Fruit fly (Drosophila melanogaster): ENCODE results near the gene p38b.
A peak's percentile ranks its signal among the peaks of the same experiment; 100 is the strongest.

The p38b gene

dm6 chr2L:13780109-13780947 is at the start of gene p38b, which contains the start of gene CG9008:
p38b (plus strand) TSS chr2L:13780689.
CG9008 (minus strand) TSS chr2L:13780165.
- TF ChIP-seq noc (tag; optimal IDR thresholded peaks at IDR 0.05): peak; percentile 92

DNA sequence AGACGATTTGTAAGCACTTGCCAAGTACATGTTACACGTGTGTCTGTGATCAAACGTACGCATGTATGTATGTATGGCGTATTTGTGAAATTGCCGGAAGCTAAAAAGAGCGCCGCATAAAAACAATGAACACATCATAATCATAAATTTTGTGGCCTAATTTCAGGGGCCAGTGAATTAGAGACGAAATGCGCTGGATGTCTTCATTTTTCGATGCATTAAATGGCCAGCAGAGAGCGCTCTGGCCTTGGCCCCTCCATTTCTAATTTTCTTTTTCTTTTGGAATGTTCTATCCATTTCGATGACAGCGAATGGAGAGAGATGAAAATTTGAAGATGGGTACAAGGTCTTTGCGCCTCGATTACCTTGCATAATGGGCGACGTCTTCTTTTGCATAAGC is 48.2 kb upstream of the p38b start:
- TF ChIP-seq noc (tag; optimal IDR thresholded peaks at IDR 0.05): no peak

- no peak for TF ChIP-seq noc (tag; optimal IDR thresholded peaks at IDR 0.05)
These were observed 44.7 kb upstream of the p38b start, which contains the start of gene nur for dm6 chr2L:13735838-13736237. nur (plus strand) TSS chr2L:13736138.

dm6 chr2L:13746652-13747051 is 33.8 kb upstream of the p38b start, which contains the start of gene TM9SF4:
TM9SF4 (plus strand) TSS chr2L:13746952.
- no peak for TF ChIP-seq noc (tag; optimal IDR thresholded peaks at IDR 0.05)

dm6 chr2L:13763144-13763543 is 17.3 kb upstream of the p38b start:
- TF ChIP-seq noc (tag; optimal IDR thresholded peaks at IDR 0.05): no peak

- no peak for TF ChIP-seq noc (tag; optimal IDR thresholded peaks at IDR 0.05)
These were observed 9.6 kb upstream of the p38b start for dm6 chr2L:13770884-13771283.

- no peak for TF ChIP-seq noc (tag; optimal IDR thresholded peaks at IDR 0.05)
These were observed 6.8 kb upstream of the p38b start, which contains the start of gene CG43376 for dm6 chr2L:13773697-13774096. CG43376 (plus strand) TSS chr2L:13773997.

DNA sequence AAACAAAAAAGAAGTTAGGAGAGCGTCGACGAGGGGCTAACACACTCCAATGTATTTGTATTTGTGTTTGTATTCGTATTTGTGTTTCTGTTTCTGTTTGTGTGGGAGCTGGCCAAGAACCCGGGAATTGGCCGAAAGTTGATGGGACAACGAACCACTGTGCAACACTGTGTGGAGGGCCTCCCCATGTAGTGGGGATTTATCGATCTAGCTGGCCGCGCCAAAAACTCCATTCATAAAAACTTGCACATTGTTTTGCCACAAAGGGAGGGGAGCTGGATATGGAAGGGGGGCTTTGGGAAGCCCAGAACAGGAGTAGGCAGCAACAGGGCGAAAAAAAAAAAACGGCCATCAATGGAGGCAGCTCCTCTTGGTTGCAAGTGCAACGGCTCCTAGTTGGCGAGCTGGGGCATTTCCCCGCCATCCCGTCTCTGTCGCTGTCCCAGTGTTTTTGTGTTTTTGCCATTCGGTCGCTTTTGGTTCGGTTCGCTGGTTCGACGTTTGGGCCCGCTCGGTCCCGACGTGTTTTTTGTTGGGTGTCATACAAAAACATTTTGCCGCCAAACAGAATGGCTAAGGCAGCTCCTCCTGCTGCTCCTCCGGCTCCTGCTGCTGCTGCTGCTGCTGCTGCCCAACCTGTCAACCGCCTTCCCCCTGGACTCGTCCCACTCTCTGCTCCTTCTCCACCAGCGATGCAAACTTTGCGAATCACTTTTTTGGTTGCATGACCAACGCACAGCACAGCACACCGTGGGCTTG is 3.4 kb upstream of the p38b start:
- no peak for TF ChIP-seq noc (tag; optimal IDR thresholded peaks at IDR 0.05)

dm6 chr2L:13778648-13779047 is 1.8 kb upstream of the p38b start:
- no peak for TF ChIP-seq noc (tag; optimal IDR thresholded peaks at IDR 0.05)

dm6 chr2L:13779162-13779561 is 1.3 kb upstream of the p38b start:
- no peak for TF ChIP-seq noc (tag; optimal IDR thresholded peaks at IDR 0.05)

- no peak for TF ChIP-seq noc (tag; optimal IDR thresholded peaks at IDR 0.05)
These were observed 737 bp upstream of the p38b start for dm6 chr2L:13779795-13780108.

DNA sequence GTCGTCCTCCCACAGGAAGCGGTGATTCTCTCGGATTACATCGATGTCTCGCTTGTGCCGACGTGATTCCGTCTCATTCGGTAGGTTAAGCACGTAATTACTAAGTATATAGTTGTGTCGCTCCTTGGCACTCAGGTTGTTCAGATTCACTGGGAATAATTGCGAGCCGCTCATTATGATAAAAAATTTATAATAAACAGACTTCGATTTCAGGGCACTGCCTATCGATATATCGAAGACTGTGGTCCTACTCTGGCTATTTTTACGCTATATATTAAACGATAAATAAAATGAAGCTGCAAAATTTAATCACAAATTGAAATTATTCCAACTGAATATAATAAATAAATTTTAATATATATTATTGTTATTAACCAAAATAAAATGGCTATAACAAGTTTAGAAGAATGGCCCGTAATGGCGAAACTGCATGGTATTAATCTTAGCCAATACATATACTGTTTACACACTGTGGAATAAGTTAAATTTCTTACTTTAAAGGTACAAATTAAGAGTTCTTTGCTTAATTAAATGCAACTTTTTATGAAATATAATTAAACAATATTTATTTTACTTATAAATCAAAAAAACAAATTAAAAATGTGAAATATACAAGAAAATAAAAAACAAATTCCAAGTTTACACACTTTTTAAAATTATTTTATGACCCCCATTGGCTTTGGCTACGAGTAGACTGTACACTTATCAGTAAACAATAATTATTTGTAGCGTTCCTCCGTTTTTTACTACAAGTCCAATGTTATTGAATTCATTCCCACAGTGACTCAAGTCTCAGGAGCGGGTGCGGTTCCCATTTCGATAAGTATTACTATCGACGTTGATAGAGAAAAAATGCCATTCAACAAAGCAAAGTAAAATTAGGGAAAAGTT is 3.0 kb downstream of the p38b start, which contains the start of gene Eato:
Eato (plus strand) TSS at position 821 of the 891 bp plus-strand sequence.
- TF ChIP-seq noc (tag; optimal IDR thresholded peaks at IDR 0.05): no peak

- TF ChIP-seq noc (tag; optimal IDR thresholded peaks at IDR 0.05): peak; percentile 10
These were observed 3.7 kb downstream of the p38b start, which contains the start of gene CG16890 for dm6 chr2L:13784155-13784681. CG16890 (minus strand) TSS chr2L:13784338.

DNA sequence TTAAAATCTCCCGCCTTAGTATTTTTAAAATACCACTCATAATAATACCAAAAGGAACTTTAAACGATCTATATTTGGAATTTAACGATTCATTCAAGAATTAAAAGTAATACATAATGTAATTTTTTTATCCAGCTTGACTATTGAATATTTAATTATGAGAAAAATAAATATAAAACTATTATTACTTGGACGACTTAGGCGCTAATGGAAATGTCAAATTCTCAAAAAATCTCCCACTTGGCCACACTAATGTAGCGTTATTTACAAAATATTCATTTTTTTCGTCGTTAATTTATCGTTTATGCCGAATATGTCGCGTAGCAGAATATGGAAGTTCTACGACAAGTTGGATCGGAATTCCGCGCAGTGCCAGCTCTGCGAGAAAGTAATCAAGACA is 10.2 kb downstream of the p38b start, which contains the start of gene CG16863:
CG16863 (plus strand) TSS at position 245 of the 400 bp plus-strand sequence.
- TF ChIP-seq noc (tag; optimal IDR thresholded peaks at IDR 0.05): no peak

- TF ChIP-seq noc (tag; optimal IDR thresholded peaks at IDR 0.05): no peak
These were observed 12.9 kb downstream of the p38b start, which contains the start of gene Sec71 for dm6 chr2L:13793405-13793804. Sec71 (plus strand) TSS chr2L:13793521.

Data from whole organism, larva.